Fruit fly (Drosophila melanogaster): ENCODE results near the gene CG14915.

The CG14915 gene

DNA sequence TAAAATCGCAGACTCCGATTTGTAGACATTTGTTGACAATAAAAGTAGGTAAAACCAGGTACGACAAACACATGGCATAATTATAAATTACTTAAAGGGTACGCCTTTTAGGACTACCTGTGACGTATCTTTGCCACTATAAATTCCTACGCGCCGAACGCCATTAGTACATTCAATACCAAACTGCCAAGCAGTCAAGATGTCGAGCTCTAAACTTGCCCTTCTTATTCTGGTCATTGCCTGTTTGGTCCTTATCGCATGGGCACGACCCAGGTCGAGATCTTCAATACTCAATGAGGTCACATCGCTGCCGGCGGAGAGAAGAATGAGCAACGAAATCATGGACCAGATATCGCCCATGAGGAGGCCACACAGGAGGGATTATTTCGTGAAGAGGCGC, at the start of gene CG14915:
TSS of gene CG14915 (plus strand) at position 166 of the 400 bp plus-strand sequence.
- no peak for TF ChIP-seq noc (tag; optimal IDR thresholded peaks at IDR 0.05)

DNA sequence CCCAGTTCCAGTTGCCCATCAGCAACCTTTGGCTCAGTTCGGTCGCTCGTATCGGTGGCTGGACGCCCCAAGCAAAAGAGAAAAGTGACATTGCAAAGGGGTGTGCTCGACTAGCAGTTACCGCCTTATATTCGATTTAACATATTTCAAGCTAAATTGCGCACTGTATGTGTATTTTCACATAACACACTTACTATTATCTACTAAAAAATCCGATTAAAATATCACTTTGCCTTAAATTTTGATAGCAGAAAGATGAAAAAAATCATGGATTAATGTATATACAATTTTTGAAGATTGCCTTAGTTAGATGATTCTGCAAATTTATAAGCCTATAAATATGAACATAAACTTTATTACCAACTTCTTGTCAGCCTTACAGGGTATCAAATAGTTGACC, 49.2 kb upstream of the CG14915 start:
- TF ChIP-seq noc (tag; optimal IDR thresholded peaks at IDR 0.05): no peak

DNA sequence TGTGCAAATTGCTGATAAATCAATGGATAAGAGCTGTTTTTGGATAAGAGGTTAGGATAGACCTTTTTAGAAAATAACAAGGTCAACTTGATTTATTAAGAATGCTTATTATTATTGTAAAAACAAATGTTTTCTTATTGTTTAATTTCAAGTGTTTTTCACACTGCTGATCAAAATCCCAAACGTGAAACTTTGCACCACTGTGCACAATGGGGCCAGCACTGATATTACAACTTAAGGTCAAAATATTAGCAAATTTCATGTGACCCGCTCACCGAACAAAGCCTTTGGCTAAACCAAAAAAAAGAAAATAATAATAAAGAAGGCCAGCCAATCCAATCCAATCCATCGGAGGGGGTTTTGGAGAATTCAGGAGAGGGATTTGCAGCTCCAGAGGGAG, 48.0 kb upstream of the CG14915 start:
- TF ChIP-seq noc (tag; optimal IDR thresholded peaks at IDR 0.05): no peak

DNA sequence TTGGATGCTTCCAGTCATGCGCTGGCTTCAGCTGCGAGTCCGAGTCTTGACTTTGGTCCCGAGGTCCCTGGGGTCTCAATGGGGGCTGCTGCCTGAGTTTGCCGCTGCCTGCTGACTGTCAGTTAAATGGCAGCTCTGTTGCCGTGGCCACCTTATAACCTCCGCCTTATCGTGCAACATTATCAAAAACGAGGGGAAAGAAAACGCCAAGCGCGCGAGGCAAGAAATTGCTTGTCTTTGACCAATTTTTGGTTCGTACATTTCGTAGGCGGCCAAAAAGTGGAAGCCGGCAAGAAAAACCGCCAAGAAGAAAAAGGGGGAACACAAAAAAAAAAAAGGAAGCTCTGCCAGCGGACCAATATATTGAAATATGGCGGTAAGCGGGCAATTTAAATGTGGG, 47.0 kb upstream of the CG14915 start:
- no peak for TF ChIP-seq noc (tag; optimal IDR thresholded peaks at IDR 0.05)

DNA sequence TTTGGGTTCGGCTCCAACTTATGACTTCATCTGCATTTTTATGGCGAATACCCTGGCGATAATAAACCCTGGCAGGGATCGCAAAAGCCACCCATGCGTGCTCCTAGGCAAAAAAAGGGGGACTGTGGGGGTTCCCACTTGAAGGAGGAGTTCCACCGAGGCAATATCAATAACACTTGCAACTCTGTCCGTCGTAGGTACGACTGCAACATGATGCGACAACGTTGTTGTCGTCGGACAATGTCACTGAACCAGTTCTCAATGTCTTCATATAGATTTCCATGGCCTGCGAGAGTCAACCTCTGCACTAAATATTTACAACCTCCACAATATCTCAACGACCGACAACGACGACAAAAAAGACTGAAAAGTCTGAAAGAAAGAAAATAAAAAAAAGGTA, 43.6 kb upstream of the CG14915 start:
- TF ChIP-seq noc (tag; optimal IDR thresholded peaks at IDR 0.05): no peak

DNA sequence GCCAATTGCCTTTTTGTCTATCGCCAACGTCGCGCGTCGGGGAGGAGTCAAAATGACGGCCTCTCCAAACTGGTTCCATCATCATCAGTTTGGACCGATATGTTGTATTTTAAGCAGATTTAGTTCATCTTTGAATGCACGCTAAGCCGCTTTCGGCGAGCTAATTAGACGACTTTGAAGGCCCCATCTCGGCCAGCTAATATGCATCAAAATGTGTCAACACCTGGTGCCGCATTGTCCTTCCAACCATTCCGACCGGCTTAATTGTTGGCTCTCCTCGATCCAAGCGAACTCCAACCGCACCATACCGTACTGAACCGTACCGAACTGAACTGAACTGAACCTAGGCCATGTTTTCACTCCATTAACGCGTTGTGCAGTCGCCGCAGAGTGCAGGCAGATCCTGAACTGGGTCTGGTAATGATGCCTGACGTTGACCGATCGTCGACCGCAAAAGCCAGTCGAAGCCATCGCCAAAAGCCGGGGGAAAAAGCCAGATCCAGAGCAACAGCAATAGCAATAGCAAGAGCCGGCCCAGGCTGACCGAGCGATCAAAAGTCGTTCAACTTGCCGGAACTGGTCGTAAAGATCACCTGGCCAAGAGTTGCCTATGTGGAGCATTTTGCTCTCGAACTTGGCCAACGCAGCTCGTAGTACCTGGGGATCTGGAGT, 42.9 kb upstream of the CG14915 start:
- TF ChIP-seq noc (tag; optimal IDR thresholded peaks at IDR 0.05): no peak

DNA sequence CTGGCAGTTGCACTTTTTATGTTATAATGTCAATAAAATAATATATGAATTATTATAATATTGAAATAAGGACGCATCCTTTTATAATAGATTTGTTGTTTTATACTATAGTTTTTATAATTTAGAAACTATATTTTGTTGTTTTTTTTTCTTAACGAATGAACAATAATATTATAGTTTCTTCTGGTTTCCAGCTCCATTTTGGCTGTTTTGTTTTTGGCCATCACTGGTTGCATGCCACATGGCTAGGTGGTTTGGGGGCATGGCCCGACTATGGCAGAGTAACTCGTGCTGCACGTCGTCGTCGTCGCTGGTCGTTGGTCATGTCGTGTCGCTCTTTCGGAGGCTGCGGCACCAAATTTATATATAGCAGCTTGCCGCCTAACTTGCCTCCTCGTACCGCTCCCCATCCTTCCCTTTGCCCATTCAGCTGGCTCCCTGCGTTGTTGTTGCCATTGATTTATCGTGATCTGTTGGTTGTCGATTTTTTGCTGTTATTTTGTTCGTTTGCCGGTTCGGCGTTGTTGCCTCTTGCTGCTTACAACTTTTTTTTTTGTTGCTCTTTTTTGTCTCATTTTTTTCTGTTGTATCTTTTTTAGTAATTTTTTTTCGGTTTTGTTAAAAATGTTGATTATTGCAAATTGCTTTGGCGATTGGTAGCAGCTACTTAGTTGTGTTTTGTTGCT, 38.4 kb upstream of the CG14915 start:
- TF ChIP-seq noc (tag; optimal IDR thresholded peaks at IDR 0.05): no peak

DNA sequence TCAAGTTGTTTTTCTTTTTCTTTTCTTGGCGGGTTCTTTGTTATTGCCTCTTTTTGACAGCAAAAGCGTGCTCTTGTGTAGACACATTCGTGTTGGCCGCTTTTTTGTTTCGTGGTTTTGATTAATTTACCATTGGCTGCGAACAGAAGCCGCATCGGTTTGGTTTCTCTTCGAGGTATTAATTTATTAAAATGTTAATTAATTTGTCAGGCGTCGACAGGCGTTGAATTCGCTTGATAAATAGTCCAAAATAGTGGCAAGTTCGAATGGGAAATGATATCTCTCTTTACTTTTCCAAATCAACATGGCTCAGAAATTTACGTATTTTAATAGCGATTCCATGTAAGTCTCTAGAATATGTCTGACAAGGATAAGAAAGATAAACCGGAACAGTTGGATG, 36.3 kb upstream of the CG14915 start, which contains the start of gene CG18666:
TSS of gene CG18666 (plus strand) at position 301 of the 400 bp plus-strand sequence.
- TF ChIP-seq noc (tag; optimal IDR thresholded peaks at IDR 0.05): no peak

DNA sequence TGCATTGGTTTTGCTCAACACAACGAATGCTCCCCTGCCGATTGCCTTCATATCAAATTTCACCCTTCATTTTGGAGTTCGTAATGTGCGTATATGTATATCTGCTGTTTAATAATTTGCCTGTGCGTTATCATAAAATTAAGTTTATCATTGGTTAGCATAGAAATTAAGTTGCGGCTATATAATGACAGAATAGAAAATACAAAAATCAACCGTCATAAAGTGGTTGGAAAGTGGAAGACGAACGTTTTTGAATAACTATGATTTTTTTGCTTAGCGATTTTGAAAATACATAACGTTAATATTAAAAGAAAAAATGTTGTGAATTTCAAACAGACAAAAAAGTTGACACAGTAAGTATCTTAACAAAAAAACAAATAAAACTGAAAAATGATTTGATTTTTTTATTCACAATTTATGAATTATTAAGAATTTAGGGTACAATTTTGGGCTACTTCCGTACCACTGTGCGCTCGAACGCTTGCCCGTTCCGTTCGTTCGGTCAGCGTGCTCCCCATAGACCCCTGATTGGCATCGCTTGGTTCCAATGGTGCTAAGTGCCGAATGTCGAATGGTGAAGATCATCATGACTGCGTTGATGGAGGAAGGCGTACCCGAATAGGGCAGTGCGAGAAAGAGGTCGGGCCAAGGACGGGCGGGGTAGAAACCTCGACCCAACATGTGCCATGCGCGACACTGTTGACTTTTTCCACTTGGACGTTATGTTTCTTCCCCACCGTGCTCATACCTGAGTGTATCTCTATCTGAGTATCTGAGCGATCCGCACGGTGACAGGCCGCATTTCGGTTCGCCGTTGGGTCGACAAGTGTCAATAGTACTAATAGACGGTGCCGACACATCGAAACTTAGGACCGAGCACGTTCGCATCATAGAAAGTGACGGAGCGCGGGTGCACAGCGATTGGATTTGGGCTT, 33.0 kb upstream of the CG14915 start:
- peak; percentile 42 for TF ChIP-seq noc (tag; optimal IDR thresholded peaks at IDR 0.05)

DNA sequence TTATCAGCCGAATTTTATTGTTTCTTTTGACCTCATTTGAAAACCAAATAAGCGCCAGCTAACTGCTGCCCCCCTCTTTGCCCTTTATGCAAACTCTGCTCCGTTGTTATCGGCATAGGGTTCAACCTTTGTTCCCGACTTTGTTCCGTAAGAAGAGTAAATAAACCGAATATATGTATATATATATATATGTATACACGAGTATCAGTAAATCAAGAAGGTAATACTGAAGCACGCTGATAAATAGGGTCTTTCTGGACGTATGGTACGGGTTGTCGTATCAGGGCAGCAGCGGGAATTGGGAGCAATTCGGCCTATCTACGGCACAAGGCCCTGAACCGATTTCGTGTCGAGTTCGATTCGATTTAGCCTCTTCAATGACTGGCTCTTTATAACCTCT, 31.9 kb upstream of the CG14915 start:
- TF ChIP-seq noc (tag; optimal IDR thresholded peaks at IDR 0.05): no peak

DNA sequence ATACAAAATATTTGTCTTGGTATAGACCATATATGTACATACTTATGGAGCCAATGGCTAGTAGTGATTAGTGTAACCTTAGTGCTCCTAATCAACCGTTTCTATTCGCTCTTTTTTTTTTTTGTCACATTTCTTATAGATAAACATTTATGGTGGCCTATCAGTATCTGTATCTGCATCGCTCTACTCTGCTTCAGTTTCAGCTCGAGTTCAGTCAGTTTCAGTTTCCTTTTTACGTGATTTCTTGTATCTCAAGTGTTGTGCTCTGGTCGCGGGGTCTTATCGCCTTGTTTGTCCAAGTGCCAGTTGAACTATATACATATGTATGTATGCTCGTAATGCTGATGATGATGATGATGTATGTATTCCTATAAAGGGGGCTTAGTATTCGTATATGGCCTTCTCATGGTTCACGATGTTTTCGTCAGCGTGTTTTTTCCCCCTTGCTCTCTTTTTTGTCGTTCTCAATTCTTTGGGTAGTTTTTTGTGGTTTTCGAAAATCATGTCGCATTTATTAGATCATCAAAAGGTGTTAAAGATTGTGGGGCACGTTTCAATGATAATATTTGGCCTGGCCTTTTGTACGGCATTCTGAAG, 31.2 kb upstream of the CG14915 start:
- TF ChIP-seq noc (tag; optimal IDR thresholded peaks at IDR 0.05): peak; percentile 10

DNA sequence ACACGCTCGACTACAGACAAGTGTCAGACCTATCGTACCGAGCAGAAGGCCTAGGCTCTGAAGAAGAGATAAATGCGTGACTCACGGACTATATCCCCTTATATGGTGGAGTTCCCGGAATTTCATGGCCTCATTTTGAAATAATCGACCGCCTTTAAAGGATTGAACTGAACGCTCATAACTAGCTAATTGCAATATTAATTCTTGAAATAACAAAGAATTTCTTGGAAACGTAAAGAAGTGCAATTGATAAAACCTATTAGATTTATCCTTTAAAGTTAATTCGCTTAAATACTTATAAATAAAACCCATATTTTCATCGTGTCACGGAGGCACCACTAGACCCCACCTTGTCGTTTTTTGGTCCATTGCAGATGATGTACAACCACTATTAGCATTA, 29.8 kb upstream of the CG14915 start:
- no peak for TF ChIP-seq noc (tag; optimal IDR thresholded peaks at IDR 0.05)

DNA sequence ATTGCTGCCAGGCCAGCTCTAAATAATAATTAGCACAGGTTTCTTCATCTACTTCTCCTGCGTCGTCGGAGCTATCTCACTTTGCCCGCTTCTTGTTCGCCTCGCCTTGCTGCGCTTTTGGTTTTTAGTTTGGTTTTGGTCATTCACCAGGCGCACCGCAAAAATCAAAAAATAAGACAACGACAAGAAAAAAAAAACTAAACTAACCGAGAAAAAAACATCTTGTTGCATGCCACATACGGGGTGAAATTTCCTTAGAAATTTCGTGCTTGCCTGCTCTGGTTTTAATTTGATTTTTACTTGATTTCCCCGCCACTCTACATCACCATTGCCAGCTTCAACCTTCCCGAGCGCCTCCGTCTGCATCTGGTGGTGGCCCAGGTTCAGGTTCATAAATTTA, 29.0 kb upstream of the CG14915 start:
- no peak for TF ChIP-seq noc (tag; optimal IDR thresholded peaks at IDR 0.05)

DNA sequence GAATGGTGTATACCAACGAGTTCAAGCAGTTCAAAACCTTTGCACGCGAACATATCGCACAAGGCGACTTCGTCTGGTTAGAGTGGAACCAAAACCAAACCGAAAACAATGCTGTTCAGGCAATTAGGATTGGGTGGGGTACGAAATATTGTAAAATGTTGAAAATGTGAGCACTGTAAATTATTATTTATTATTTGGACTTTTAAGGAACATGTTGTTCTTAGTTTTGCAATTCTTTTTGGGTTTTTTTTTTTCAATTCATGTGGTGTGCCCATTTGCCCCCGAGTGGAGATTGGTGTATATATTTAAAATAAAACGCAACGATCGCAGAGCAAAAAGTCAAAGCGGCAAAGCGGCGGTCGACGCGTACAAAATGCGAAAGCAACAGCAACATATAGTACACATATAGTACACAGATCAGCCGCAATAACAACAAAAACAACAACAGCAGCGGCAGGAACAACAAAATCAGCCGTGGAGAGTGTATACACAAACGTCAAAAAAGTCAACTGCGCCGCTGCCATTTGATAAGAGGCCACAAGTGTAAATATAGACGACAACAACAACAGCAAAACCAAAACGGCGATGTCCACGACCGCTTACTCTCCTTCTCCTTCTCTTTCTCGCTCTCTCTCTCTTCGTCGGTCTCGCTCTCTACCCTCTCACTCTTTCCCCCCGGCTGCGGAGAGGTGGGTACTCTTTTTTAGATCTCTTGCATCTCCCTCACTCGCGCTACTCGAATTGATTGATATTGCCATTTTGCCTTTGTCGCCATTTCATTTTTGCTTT, 26.0 kb upstream of the CG14915 start:
- TF ChIP-seq noc (tag; optimal IDR thresholded peaks at IDR 0.05): peak; percentile 68

DNA sequence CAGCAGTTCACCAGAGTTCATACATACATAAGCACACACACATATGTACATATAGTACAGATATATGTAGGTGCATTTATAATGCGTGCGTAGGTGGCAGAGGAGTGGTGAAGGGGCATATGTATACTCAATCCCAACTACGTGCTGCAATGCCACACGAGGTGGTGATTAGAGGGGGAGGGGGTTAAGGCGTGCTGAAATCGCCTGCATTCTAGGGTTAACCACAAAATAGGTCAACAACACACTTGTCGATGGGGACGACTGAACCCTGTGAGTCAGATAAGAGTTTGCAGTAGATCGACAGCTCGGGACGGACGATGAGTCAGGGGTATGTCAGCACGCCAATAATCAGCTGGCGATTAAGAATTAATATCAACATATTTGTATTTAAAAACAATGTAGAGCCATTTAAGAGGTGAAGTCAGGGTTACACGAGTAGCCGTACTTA, 25.3 kb upstream of the CG14915 start:
- no peak for TF ChIP-seq noc (tag; optimal IDR thresholded peaks at IDR 0.05)

Data from whole organism, larva.